Fruit fly (Drosophila melanogaster): ENCODE data around the gene Meltrin.

DNA sequence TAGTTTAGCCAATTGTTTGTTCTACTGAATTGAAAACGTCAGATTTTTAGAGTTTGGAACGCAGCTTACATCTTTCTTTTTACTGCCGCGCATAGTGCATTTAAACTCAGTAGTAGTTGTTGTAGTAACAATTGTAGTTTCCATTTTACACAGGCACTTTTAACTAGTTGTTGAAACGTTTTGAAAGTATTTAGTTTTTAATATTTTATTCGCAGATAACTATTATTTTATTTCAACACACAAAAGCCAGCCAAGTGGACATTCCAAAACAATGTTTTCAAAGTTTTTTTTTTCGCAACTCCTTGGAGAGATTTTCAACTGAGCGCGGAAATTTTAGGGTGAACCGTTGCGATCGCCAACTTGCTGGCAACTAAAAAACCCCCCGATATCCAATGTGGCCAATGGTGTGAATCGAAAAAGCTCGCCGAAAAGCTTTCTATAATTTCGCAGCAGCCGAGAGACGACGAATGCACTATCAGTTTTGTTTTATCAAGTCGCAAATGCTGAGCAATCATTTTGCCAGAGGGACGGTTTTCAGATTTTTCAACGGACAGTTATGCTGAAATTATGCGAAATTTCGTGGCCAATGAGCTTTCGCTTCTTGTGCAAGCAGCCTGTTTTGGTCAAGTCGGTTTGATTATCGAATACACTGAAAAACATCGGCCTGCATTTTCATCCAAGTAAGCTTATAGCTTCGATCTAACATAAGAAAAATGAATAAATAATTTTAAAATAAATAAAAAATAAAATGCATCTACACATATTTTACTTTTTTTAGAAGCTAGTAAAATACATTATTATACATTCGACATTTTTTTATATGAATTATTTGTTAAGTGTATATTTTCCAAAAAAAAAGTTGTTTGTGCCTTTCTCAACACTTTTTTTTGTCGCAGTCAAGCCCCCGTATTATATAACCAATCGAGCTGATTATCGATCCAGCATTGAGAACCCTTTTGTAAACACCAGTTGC, 31.9 kb upstream of the Meltrin start:
- TF ChIP-seq CG8478 (optimal IDR thresholded peaks at IDR 0.05) (no peak), CTCF (optimal IDR thresholded peaks at IDR 0.05) (no peak)
